Worm (Caenorhabditis elegans): Measurements from ENCODE around the gene Y34B4A.4.

- TF ChIP-seq unc-62 (GFP tag; optimal IDR thresholded peaks at IDR 0.05) (no peak), blmp-1 (tag; optimal IDR thresholded peaks at IDR 0.05) (no peak), sptf-1 (tag; optimal IDR thresholded peaks at IDR 0.05) (no peak), pha-4 (tag; optimal IDR thresholded peaks at IDR 0.05) (no peak), mep-1 (tag; optimal IDR thresholded peaks at IDR 0.05) (no peak), nhr-2 (tag; optimal IDR thresholded peaks at IDR 0.05) (no peak), ceh-83 (GFP tag; optimal IDR thresholded peaks at IDR 0.05) (no peak), mab-5 (tag; optimal IDR thresholded peaks at IDR 0.05) (no peak), snpc-4 (tag; optimal IDR thresholded peaks at IDR 0.05) (no peak), cnd-1 (tag; optimal IDR thresholded peaks at IDR 0.05) (no peak), lin-32 (GFP tag; optimal IDR thresholded peaks at IDR 0.05) (no peak)
Measured at ce11 chrX:5256999-5257398, 7.1 kb upstream of the Y34B4A.4 start, which contains the start of gene nspg-12.

Data from whole organism, mixed stage, embryonic.